Worm (Caenorhabditis elegans) whole organism, L1 larva: ENCODE data around the gene chpf-1.

ENCODE experiments used
- C04F5.9 ChIP-seq: sonication (generic microtip); optimal IDR thresholded peaks from 2 replicates; lab custom pipeline; 2016; ENCODE audit warnings: missing genetic modification characterization, missing compliant biosample characterization
- C16A3.4 ChIP-seq: fragments of 150-350 bp; optimal IDR thresholded peaks from 2 replicates; lab custom pipeline; 2014; ENCODE audit warnings: missing biosample characterization, missing genetic modification characterization
- C34B4.2 ChIP-seq: sonication (generic microtip); optimal IDR thresholded peaks from 2 replicates; lab custom pipeline; 2017; ENCODE audit warnings: mild to moderate bottlenecking, missing genetic modification characterization, missing compliant biosample characterization
- F16B12.6 ChIP-seq: fragments of 150-350 bp; optimal IDR thresholded peaks from 2 replicates; lab custom pipeline; 2014; ENCODE audit warnings: missing biosample characterization, missing genetic modification characterization
- aha-1 ChIP-seq: fragments of 150-350 bp; optimal IDR thresholded peaks from 2 replicates; lab custom pipeline; 2014; ENCODE audit warnings: missing biosample characterization, missing genetic modification characterization
- blmp-1 ChIP-seq: fragments of 150-350 bp; optimal IDR thresholded peaks from 2 replicates; lab custom pipeline; 2014; ENCODE audit warnings: missing biosample characterization, missing genetic modification characterization
- ceh-82 ChIP-seq, 3 experiments: fragments of 150-350 bp in 1 of 3; sonication (generic microtip) in 2 of 3; optimal IDR thresholded peaks; 2 replicates each; lab custom pipeline; 2014 to 2017; ENCODE audit warnings: missing biosample characterization in 3 of 3, missing genetic modification characterization in 3 of 3
- dpl-1 ChIP-seq, 3 experiments: fragments of 150-350 bp in 2 of 3; sonication (generic microtip) in 1 of 3; optimal IDR thresholded peaks; 2 replicates each; lab custom pipeline; 2014 to 2017; ENCODE audit warnings: missing biosample characterization in 3 of 3, missing genetic modification characterization in 3 of 3, missing genetic modification reagents in 3 of 3
- dsc-1 ChIP-seq: sonication (generic microtip); optimal IDR thresholded peaks from 2 replicates; lab custom pipeline; 2016; ENCODE audit warnings: mild to moderate bottlenecking, missing genetic modification characterization, missing compliant biosample characterization
- egl-13 ChIP-seq: sonication (generic microtip); optimal IDR thresholded peaks from 2 replicates; lab custom pipeline; 2016; ENCODE audit warnings: missing genotype, missing genetic modification reagents, missing genetic modification characterization, missing compliant biosample characterization
- egl-27 ChIP-seq, 2 experiments: fragments of 150-350 bp in 1 of 2; sonication (generic microtip); optimal IDR thresholded peaks; 3 replicates each; lab custom pipeline; 2017 to 2018; ENCODE audit warnings: missing biosample characterization in 2 of 2, missing genetic modification characterization in 2 of 2, missing genetic modification reagents in 2 of 2
- elt-2 ChIP-seq: sonication (generic microtip); optimal IDR thresholded peaks from 2 replicates; lab custom pipeline; 2016; ENCODE audit warnings: missing genetic modification characterization, mild to moderate bottlenecking, inconsistent platforms, missing compliant biosample characterization, missing genetic modification reagents
- fkh-10 ChIP-seq: sonication (generic microtip); optimal IDR thresholded peaks from 2 replicates; lab custom pipeline; 2017; ENCODE audit warnings: missing biosample characterization, missing genetic modification reagents, missing genetic modification characterization
- fkh-8 ChIP-seq: sonication (generic microtip); optimal IDR thresholded peaks from 2 replicates; lab custom pipeline; 2016; ENCODE audit warnings: mild to moderate bottlenecking, missing genetic modification characterization, missing compliant biosample characterization
- grh-1 ChIP-seq: fragments of 200-800 bp; sonication (Bioruptor generic); IDR thresholded peaks from 2 replicates; pipeline ENCODE4 v1.3.6; 2022; ENCODE audit warnings: missing genetic modification reagents, missing genetic modification characterization, missing compliant biosample characterization
- hlh-4 ChIP-seq: sonication (generic microtip); optimal IDR thresholded peaks from 2 replicates; lab custom pipeline; 2016; ENCODE audit warnings: mild to moderate bottlenecking, missing genetic modification characterization, missing compliant biosample characterization
- hpl-2 ChIP-seq: fragments of 150-350 bp; optimal IDR thresholded peaks from 2 replicates; lab custom pipeline; 2014; ENCODE audit warnings: missing biosample characterization, missing genetic modification reagents, missing genetic modification characterization
- jun-1 ChIP-seq: fragments of 150-350 bp; optimal IDR thresholded peaks from 2 replicates; lab custom pipeline; 2014; ENCODE audit warnings: missing biosample characterization, missing genetic modification reagents, missing genetic modification characterization
- lin-13 ChIP-seq: fragments of 150-350 bp; optimal IDR thresholded peaks from 2 replicates; lab custom pipeline; 2014; ENCODE audit warnings: missing biosample characterization, missing genetic modification reagents, missing genetic modification characterization
- lin-14 ChIP-seq: fragments of 200-800 bp; sonication (Bioruptor generic); optimal IDR thresholded peaks from 2 replicates; lab custom pipeline; 2018; ENCODE audit warnings: mild to moderate bottlenecking, missing genetic modification characterization, moderate library complexity, missing compliant biosample characterization
- mdl-1 ChIP-seq, 2 experiments: fragments of 150-350 bp; optimal IDR thresholded peaks; 2 replicates each; lab custom pipeline; 2014 to 2017; ENCODE audit warnings: missing biosample characterization in 2 of 2, missing genetic modification characterization in 2 of 2, inconsistent platforms in 1 of 2
- nhr-12 ChIP-seq: sonication (generic microtip); optimal IDR thresholded peaks from 2 replicates; lab custom pipeline; 2017; ENCODE audit warnings: missing biosample characterization, missing genetic modification characterization
- nhr-19 ChIP-seq: fragments of 200-800 bp; sonication (Bioruptor generic); conservative IDR thresholded peaks from 2 replicates; pipeline ENCODE4 v1.3.6; 2022; ENCODE audit warnings: missing genetic modification characterization, missing compliant biosample characterization
- nhr-47 ChIP-seq: sonication (generic microtip); optimal IDR thresholded peaks from 2 replicates; lab custom pipeline; 2016; ENCODE audit warnings: mild to moderate bottlenecking, missing genetic modification characterization, moderate library complexity, missing compliant biosample characterization
- nhr-71 ChIP-seq: sonication (generic microtip); optimal IDR thresholded peaks from 2 replicates; lab custom pipeline; 2016; ENCODE audit warnings: mild to moderate bottlenecking, missing genetic modification characterization, moderate library complexity, missing compliant biosample characterization
- nhr-85 ChIP-seq: sonication (generic microtip); peaks from one replicate; lab custom pipeline; 2016; ENCODE audit warnings: missing genetic modification characterization, inconsistent platforms, missing compliant biosample characterization
- nhr-90 ChIP-seq: sonication (generic microtip); optimal IDR thresholded peaks from 2 replicates; lab custom pipeline; 2016; ENCODE audit warnings: mild to moderate bottlenecking, missing genetic modification characterization, missing compliant biosample characterization; ENCODE audit not compliant: poor library complexity
- pax-3 ChIP-seq: fragments of 200-800 bp; sonication (Bioruptor generic); optimal IDR thresholded peaks from 2 replicates; lab custom pipeline; 2018; ENCODE audit warnings: mild to moderate bottlenecking, missing genetic modification characterization, moderate library complexity, missing compliant biosample characterization
- snpc-4 ChIP-seq: fragments of 150-350 bp; optimal IDR thresholded peaks from 2 replicates; lab custom pipeline; 2014; ENCODE audit warnings: missing biosample characterization, missing genetic modification characterization
- snu-23 ChIP-seq: sonication (generic microtip); optimal IDR thresholded peaks from 2 replicates; lab custom pipeline; 2016; ENCODE audit warnings: missing genetic modification characterization, missing compliant biosample characterization
- sox-4 ChIP-seq: sonication (generic microtip); optimal IDR thresholded peaks from 2 replicates; lab custom pipeline; 2016; ENCODE audit warnings: missing genetic modification characterization, missing compliant biosample characterization
- sup-37 ChIP-seq: fragments of 200-800 bp; sonication (Bioruptor generic); optimal IDR thresholded peaks from 2 replicates; lab custom pipeline; 2018; ENCODE audit warnings: mild to moderate bottlenecking, missing genetic modification characterization, missing compliant biosample characterization
- unc-86 ChIP-seq: sonication (generic microtip); optimal IDR thresholded peaks from 2 replicates; lab custom pipeline; 2016; ENCODE audit warnings: missing genetic modification characterization, missing compliant biosample characterization
- xbp-1 ChIP-seq: sonication (generic microtip); optimal IDR thresholded peaks from 2 replicates; lab custom pipeline; 2016; ENCODE audit warnings: missing genetic modification characterization, missing compliant biosample characterization
- zip-4 ChIP-seq: fragments of 200-800 bp; sonication (Bioruptor generic); optimal IDR thresholded peaks from 2 replicates; lab custom pipeline; 2018; ENCODE audit warnings: mild to moderate bottlenecking, missing genetic modification characterization, moderate library complexity, missing compliant biosample characterization
- ztf-4 ChIP-seq: fragments of 150-350 bp; optimal IDR thresholded peaks from 2 replicates; lab custom pipeline; 2014; ENCODE audit warnings: missing biosample characterization, missing genetic modification characterization

The chpf-1 gene

ce11 chrV:10246443-10246885 is 43.2 kb upstream of the chpf-1 start (continued):
- no peak for TF ChIP-seq nhr-90
- no peak for TF ChIP-seq jun-1 (tag; lab: Kevin White, UChicago)
- no peak for TF ChIP-seq hlh-4 (tag; lab: Kevin White, UChicago)
- TF ChIP-seq, all 84 proteins: peak for 35

ce11 chrV:10245615-10246014 is 42.3 kb upstream of the chpf-1 start:
- no peak for TF ChIP-seq nhr-71
- TF ChIP-seq dsc-1 (tag; lab: Kevin White, UChicago) = peak; percentile 6

ce11 chrV:10244018-10244720 is 40.9 kb upstream of the chpf-1 start:
- no peak for TF ChIP-seq unc-86 (tag; lab: Kevin White, UChicago)
- no peak for TF ChIP-seq egl-27 (tag; optimal IDR thresholded peaks at IDR 0.05; lab: Kevin White, UChicago)
- no peak for TF ChIP-seq nhr-12 (tag; lab: Kevin White, UChicago)
- no peak for TF ChIP-seq xbp-1
- TF ChIP-seq dsc-1 (tag; lab: Kevin White, UChicago) = peak; percentile 73
- TF ChIP-seq snpc-4 (tag; lab: Kevin White, UChicago) = no peak
- TF ChIP-seq nhr-19 (GFP tag; lab: Robert Waterston, UW) = no peak
- TF ChIP-seq elt-2 (tag; lab: Kevin White, UChicago) = peak; percentile 34
- peak; percentile 11 for TF ChIP-seq fkh-8 (tag; lab: Kevin White, UChicago)
- TF ChIP-seq, all 84 proteins: peak for 3

- no peak for TF ChIP-seq dpl-1 (GFP tag; optimal IDR thresholded peaks at IDR 0.05; lab: Kevin White, UChicago)
- TF ChIP-seq fkh-10 = no peak
- TF ChIP-seq nhr-85 = no peak
- no peak for TF ChIP-seq C16A3.4 (tag; lab: Kevin White, UChicago)
- no peak for TF ChIP-seq egl-13 (tag; lab: Kevin White, UChicago)
- TF ChIP-seq snpc-4 (tag; lab: Kevin White, UChicago) = no peak
- no peak for TF ChIP-seq aha-1 (tag; lab: Kevin White, UChicago)
- TF ChIP-seq sup-37 (GFP tag; lab: Kevin White, UChicago) = no peak
- no peak for TF ChIP-seq grh-1
- no peak for TF ChIP-seq hlh-4 (tag; lab: Kevin White, UChicago)
- TF ChIP-seq lin-13 = no peak
Measured at ce11 chrV:10243105-10243504, 39.8 kb upstream of the chpf-1 start, which contains the start of gene C12D8.9. Gene C12D8.9, minus strand, starts transcription at chrV:10243205.

ce11 chrV:10241121-10241803 is 38.0 kb upstream of the chpf-1 start, which contains the start of the genes C12D8.21 and col-148:
Gene C12D8.21, minus strand, starts transcription at chrV:10241188.
Gene col-148, plus strand, starts transcription at chrV:10241753.
- TF ChIP-seq pax-3 (tag; lab: Kevin White, UChicago) (peak; percentile 62), lin-14 (GFP tag; lab: Kevin White, UChicago) (no peak), fkh-8 (tag; lab: Kevin White, UChicago) (peak; percentile 72), sox-4 (tag; lab: Kevin White, UChicago) (peak; percentile 22), dsc-1 (tag; lab: Kevin White, UChicago) (peak; percentile 96), nhr-71 (peak; percentile 11), nhr-47 (peak; percentile 35), ztf-4 (no peak)

ce11 chrV:10239861-10240260 is 36.6 kb upstream of the chpf-1 start, which contains the start of gene fipr-8:
Gene fipr-8, minus strand, starts transcription at chrV:10239961.
- no peak for TF ChIP-seq nhr-19 (GFP tag; lab: Robert Waterston, UW)
- no peak for TF ChIP-seq fkh-10
- TF ChIP-seq mdl-1 (tag; optimal IDR thresholded peaks at IDR 0.05; lab: Kevin White, UChicago) = no peak
- no peak for TF ChIP-seq nhr-90
- no peak for TF ChIP-seq snu-23 (GFP tag; lab: Kevin White, UChicago)
- no peak for TF ChIP-seq C34B4.2 (tag; lab: Kevin White, UChicago)
- no peak for TF ChIP-seq hlh-4 (tag; lab: Kevin White, UChicago)
- no peak for TF ChIP-seq jun-1 (tag; lab: Kevin White, UChicago)
- TF ChIP-seq F16B12.6 = no peak
- no peak for TF ChIP-seq nhr-47
- TF ChIP-seq blmp-1 (tag; lab: Kevin White, UChicago) = no peak
- TF ChIP-seq C04F5.9 = no peak
- TF ChIP-seq zip-4 (GFP tag; lab: Kevin White, UChicago) = no peak
- TF ChIP-seq elt-2 (tag; lab: Kevin White, UChicago) = no peak
- no peak for TF ChIP-seq ceh-82 (tag; optimal IDR thresholded peaks at IDR 0.05; lab: Kevin White, UChicago)
- no peak for TF ChIP-seq hpl-2 (GFP tag; lab: Kevin White, UChicago)
- TF ChIP-seq grh-1 = no peak
- TF ChIP-seq, all 84 proteins: peak for 0
